Fruit fly (Drosophila melanogaster) whole organism, embryonic: ENCODE measurements around the gene Gld2.

Source experiments
- Abd-B ChIP-seq: fragments of 200-800 bp; sonication (Bioruptor generic); optimal IDR thresholded peaks from 2 replicates; lab custom pipeline; 2018; ENCODE audit warnings: missing biosample characterization, mild to moderate bottlenecking, missing genetic modification characterization, moderate library complexity
- CG10431 ChIP-seq: fragments of 200-800 bp; sonication (Bioruptor generic); optimal IDR thresholded peaks from 3 replicates; lab custom pipeline; 2018; ENCODE audit warnings: missing biosample characterization, mild to moderate bottlenecking, missing genetic modification characterization
- CG11696 ChIP-seq: fragments of 200-800 bp; sonication (Bioruptor generic); IDR thresholded peaks from 2 replicates; pipeline ENCODE4 v1.3.6; 2022; ENCODE audit warnings: missing biosample characterization, missing genetic modification characterization
- CG15269 ChIP-seq: fragments of 200-800 bp; sonication (Bioruptor generic); optimal IDR thresholded peaks from 2 replicates; lab custom pipeline; 2018; ENCODE audit warnings: missing biosample characterization, mild to moderate bottlenecking, missing genetic modification characterization, moderate library complexity
- CG15514 ChIP-seq: fragments of 200-800 bp; sonication (Bioruptor generic); optimal IDR thresholded peaks from 3 replicates; lab custom pipeline; 2017; ENCODE audit warnings: missing biosample characterization, missing genetic modification characterization, mild to moderate bottlenecking, moderate library complexity, missing genetic modification reagents
- CG16779 ChIP-seq: fragments of 200-800 bp; sonication (Bioruptor generic); IDR thresholded peaks from 2 replicates; pipeline ENCODE4 v1.3.6; 2022; ENCODE audit warnings: missing biosample characterization, missing genetic modification characterization
- CG17385 ChIP-seq: fragments of 200-800 bp; sonication (Bioruptor generic); optimal IDR thresholded peaks from 3 replicates; lab custom pipeline; 2018; ENCODE audit warnings: missing biosample characterization, mild to moderate bottlenecking, missing genetic modification characterization
- CG18599 ChIP-seq: fragments of 200-800 bp; sonication (Bioruptor generic); optimal IDR thresholded peaks from 3 replicates; lab custom pipeline; 2017; ENCODE audit warnings: missing biosample characterization, missing genetic modification characterization, mild to moderate bottlenecking, moderate library complexity, missing genetic modification reagents
- CG2712 ChIP-seq: fragments of 200-800 bp; optimal IDR thresholded peaks from 3 replicates; lab custom pipeline; 2019; ENCODE audit warnings: missing biosample characterization, mild to moderate bottlenecking, missing genetic modification characterization, moderate library complexity
- CG30403 ChIP-seq: fragments of 200-800 bp; sonication (Bioruptor generic); optimal IDR thresholded peaks from 3 replicates; lab custom pipeline; 2016; ENCODE audit warnings: missing biosample characterization, missing genetic modification characterization
- CG4282 ChIP-seq: fragments of 200-800 bp; sonication (Bioruptor generic); optimal IDR thresholded peaks from 2 replicates; lab custom pipeline; 2016; ENCODE audit warnings: missing biosample characterization, missing genetic modification characterization
- CG4730 ChIP-seq: fragments of 200-800 bp; sonication (Bioruptor generic); IDR thresholded peaks from 2 replicates; pipeline ENCODE4 v1.3.6; 2022; ENCODE audit warnings: missing biosample characterization, missing genetic modification characterization
- CG6791 ChIP-seq: fragments of 200-800 bp; sonication (Bioruptor generic); IDR thresholded peaks from 3 replicates; pipeline ENCODE4 v1.3.6; 2022; ENCODE audit warnings: missing biosample characterization, missing genetic modification characterization; ENCODE audit not compliant: partially characterized antibody
- CG6813 ChIP-seq: fragments of 200-800 bp; sonication (Bioruptor generic); optimal IDR thresholded peaks from 2 replicates; lab custom pipeline; 2017; ENCODE audit warnings: missing biosample characterization, missing genetic modification characterization, mild to moderate bottlenecking, moderate library complexity, missing genetic modification reagents
- CG9437 ChIP-seq: fragments of 200-800 bp; sonication (Bioruptor generic); optimal IDR thresholded peaks from 2 replicates; lab custom pipeline; 2018; ENCODE audit warnings: missing biosample characterization, mild to moderate bottlenecking, missing genetic modification characterization
- CG9817 ChIP-seq: fragments of 200-800 bp; sonication (Bioruptor generic); optimal IDR thresholded peaks from 2 replicates; lab custom pipeline; 2018; ENCODE audit warnings: missing biosample characterization, mild to moderate bottlenecking, missing genetic modification characterization, moderate library complexity
- CoRest ChIP-seq: fragments of 200-800 bp; sonication (Bioruptor generic); optimal IDR thresholded peaks from 3 replicates; lab custom pipeline; 2018; ENCODE audit warnings: missing biosample characterization, mild to moderate bottlenecking, missing genetic modification characterization, moderate library complexity
- D ChIP-seq, 2 experiments: fragments of 200-800 bp in 1 of 2; fragments of >200 bp in 1 of 2; sonication (Bioruptor generic) in 1 of 2; optimal IDR thresholded peaks; 2 replicates in 1 of 2; 3 replicates in 1 of 2; lab custom pipeline; 2017; ENCODE audit warnings: mild to moderate bottlenecking in 1 of 2, missing biosample characterization in 1 of 2, missing genetic modification characterization in 1 of 2, missing genetic modification reagents in 1 of 2
- Doc2 ChIP-seq: fragments of 200-800 bp; sonication (Bioruptor generic); IDR thresholded peaks from 2 replicates; pipeline ENCODE4 v1.3.6; 2022; ENCODE audit warnings: missing biosample characterization, missing genetic modification characterization
- Drgx ChIP-seq: fragments of 200-800 bp; sonication (Bioruptor generic); IDR thresholded peaks from 2 replicates; pipeline ENCODE4 v1.3.6; 2022; ENCODE audit warnings: missing biosample characterization, missing genetic modification characterization
- Ets97D ChIP-seq: fragments of 200-800 bp; sonication (Bioruptor generic); optimal IDR thresholded peaks from 3 replicates; lab custom pipeline; 2016; ENCODE audit warnings: missing biosample characterization, missing genetic modification characterization
- Gsc ChIP-seq: fragments of 200-800 bp; sonication (Bioruptor generic); IDR thresholded peaks from 2 replicates; pipeline ENCODE4 v1.3.6; 2022; ENCODE audit warnings: missing biosample characterization, missing genetic modification characterization
- Hr39 ChIP-seq: fragments of >200 bp; optimal IDR thresholded peaks from 2 replicates; lab custom pipeline; 2017
- Lhr ChIP-seq: fragments of 200-800 bp; sonication (Bioruptor generic); optimal IDR thresholded peaks from 3 replicates; lab custom pipeline; 2017; ENCODE audit warnings: mild to moderate bottlenecking, missing biosample characterization, missing genetic modification reagents, missing genetic modification characterization
- MTF-1 ChIP-seq: fragments of 200-800 bp; sonication (Bioruptor generic); optimal IDR thresholded peaks from 2 replicates; lab custom pipeline; 2018; ENCODE audit warnings: missing biosample characterization, mild to moderate bottlenecking, missing genetic modification characterization, borderline replicate concordance
- Nf-YC ChIP-seq: fragments of 200-800 bp; optimal IDR thresholded peaks from 3 replicates; lab custom pipeline; 2019; ENCODE audit warnings: missing biosample characterization, mild to moderate bottlenecking, missing genetic modification characterization, moderate library complexity
- Opbp ChIP-seq: fragments of 200-800 bp; sonication (Bioruptor generic); IDR thresholded peaks from 3 replicates; pipeline ENCODE4 v1.3.6; 2022; ENCODE audit warnings: missing biosample characterization, missing genetic modification characterization; ENCODE audit not compliant: partially characterized antibody
- Optix ChIP-seq: fragments of 200-800 bp; sonication (Bioruptor generic); IDR thresholded peaks from 3 replicates; pipeline ENCODE4 v1.3.6; 2022; ENCODE audit warnings: missing biosample characterization, missing genetic modification characterization
- Scr ChIP-seq: fragments of 200-800 bp; sonication (Bioruptor generic); IDR thresholded peaks from 2 replicates; pipeline ENCODE4 v1.3.6; 2022; ENCODE audit warnings: missing biosample characterization, missing genetic modification characterization; ENCODE audit not compliant: partially characterized antibody
- chif ChIP-seq, 2 experiments: fragments of 200-800 bp; sonication (Bioruptor generic); optimal IDR thresholded peaks; 3 replicates each; lab custom pipeline; 2016; ENCODE audit warnings: missing biosample characterization in 2 of 2, missing genetic modification characterization in 2 of 2
- croc ChIP-seq: fragments of 200-800 bp; sonication (Bioruptor generic); conservative IDR thresholded peaks from 3 replicates; pipeline ENCODE4 v1.3.6; 2022; ENCODE audit warnings: missing biosample characterization, missing genetic modification characterization
- exex ChIP-seq: fragments of 200-800 bp; sonication (Bioruptor generic); optimal IDR thresholded peaks from 4 replicates; lab custom pipeline; 2018; ENCODE audit warnings: missing biosample characterization, mild to moderate bottlenecking, missing genetic modification characterization, moderate library complexity
- ham ChIP-seq: fragments of 200-800 bp; sonication (Bioruptor generic); IDR thresholded peaks from 2 replicates; pipeline ENCODE4 v1.3.6; 2022; ENCODE audit warnings: missing biosample characterization, missing genetic modification characterization
- hbn ChIP-seq: fragments of 200-800 bp; sonication (Bioruptor generic); IDR thresholded peaks from 2 replicates; pipeline ENCODE4 v1.3.6; 2022; ENCODE audit warnings: missing biosample characterization, missing genetic modification characterization; ENCODE audit not compliant: partially characterized antibody
- hth ChIP-seq: fragments of >200 bp; optimal IDR thresholded peaks from 2 replicates; lab custom pipeline; 2017; ENCODE audit warnings: inconsistent platforms
- ken ChIP-seq: fragments of 200-800 bp; sonication (Bioruptor generic); IDR thresholded peaks from 3 replicates; pipeline ENCODE4 v1.3.6; 2022; ENCODE audit warnings: missing biosample characterization, missing genetic modification characterization
- knrl ChIP-seq: fragments of 200-800 bp; sonication (Bioruptor generic); IDR thresholded peaks from 3 replicates; pipeline ENCODE4 v1.3.6; 2022; ENCODE audit warnings: missing biosample characterization, missing genetic modification characterization; ENCODE audit not compliant: partially characterized antibody
- nau ChIP-seq: fragments of 200-800 bp; sonication (Bioruptor generic); optimal IDR thresholded peaks from 3 replicates; lab custom pipeline; 2017; ENCODE audit warnings: missing biosample characterization, mild to moderate bottlenecking, missing genetic modification characterization, missing genetic modification reagents
- nom ChIP-seq: fragments of 200-800 bp; sonication (Bioruptor generic); optimal IDR thresholded peaks from 2 replicates; lab custom pipeline; 2017; ENCODE audit warnings: missing biosample characterization, missing genetic modification characterization, mild to moderate bottlenecking, moderate library complexity, missing genetic modification reagents
- phol ChIP-seq: fragments of 200-800 bp; sonication (Bioruptor generic); optimal IDR thresholded peaks from 3 replicates; lab custom pipeline; 2018; ENCODE audit warnings: missing biosample characterization, mild to moderate bottlenecking, missing genetic modification characterization, moderate library complexity
- prd ChIP-seq, 3 experiments: fragments of >200 bp in 2 of 3; fragments of 200-800 bp in 1 of 3; sonication (Bioruptor generic) in 1 of 3; optimal IDR thresholded peaks in 2 of 3; IDR thresholded peaks in 1 of 3; 2 replicates in 2 of 3; 3 replicates in 1 of 3; pipeline versions ENCODE4 v1.3.6 to Lab custom; 2017 to 2022; ENCODE audit warnings: missing biosample characterization in 1 of 3, missing genetic modification characterization in 1 of 3
- ranshi ChIP-seq: fragments of 200-800 bp; sonication (Bioruptor generic); IDR thresholded peaks from 2 replicates; pipeline ENCODE4 v1.3.6; 2022; ENCODE audit warnings: missing biosample characterization, missing genetic modification characterization
- ro ChIP-seq: fragments of 200-800 bp; sonication (Bioruptor generic); IDR thresholded peaks from 2 replicates; pipeline ENCODE4 v1.3.6; 2022; ENCODE audit warnings: missing biosample characterization, missing genetic modification characterization
- scrt ChIP-seq: fragments of 200-800 bp; sonication (Bioruptor generic); optimal IDR thresholded peaks from 2 replicates; lab custom pipeline; 2018; ENCODE audit warnings: missing biosample characterization, mild to moderate bottlenecking, missing genetic modification characterization, moderate library complexity
- so ChIP-seq: fragments of 200-800 bp; sonication (Bioruptor generic); IDR thresholded peaks from 3 replicates; pipeline ENCODE4 v1.3.6; 2022; ENCODE audit warnings: missing biosample characterization, missing genetic modification characterization
- tio ChIP-seq: fragments of 200-800 bp; sonication (Bioruptor generic); optimal IDR thresholded peaks from 2 replicates; lab custom pipeline; 2017; ENCODE audit warnings: missing biosample characterization, missing genetic modification characterization, inconsistent platforms
- unpg ChIP-seq: fragments of 200-800 bp; sonication (Bioruptor generic); optimal IDR thresholded peaks from 3 replicates; lab custom pipeline; 2018; ENCODE audit warnings: missing biosample characterization, mild to moderate bottlenecking, missing genetic modification characterization, moderate library complexity
- yki ChIP-seq: fragments of >200 bp; optimal IDR thresholded peaks from 3 replicates; lab custom pipeline; 2018
- zfh1 ChIP-seq: fragments of 200-800 bp; sonication (Bioruptor generic); IDR thresholded peaks from 3 replicates; pipeline ENCODE4 v1.3.6; 2022; ENCODE audit warnings: missing biosample characterization, missing genetic modification characterization

Gene Gld2

DNA sequence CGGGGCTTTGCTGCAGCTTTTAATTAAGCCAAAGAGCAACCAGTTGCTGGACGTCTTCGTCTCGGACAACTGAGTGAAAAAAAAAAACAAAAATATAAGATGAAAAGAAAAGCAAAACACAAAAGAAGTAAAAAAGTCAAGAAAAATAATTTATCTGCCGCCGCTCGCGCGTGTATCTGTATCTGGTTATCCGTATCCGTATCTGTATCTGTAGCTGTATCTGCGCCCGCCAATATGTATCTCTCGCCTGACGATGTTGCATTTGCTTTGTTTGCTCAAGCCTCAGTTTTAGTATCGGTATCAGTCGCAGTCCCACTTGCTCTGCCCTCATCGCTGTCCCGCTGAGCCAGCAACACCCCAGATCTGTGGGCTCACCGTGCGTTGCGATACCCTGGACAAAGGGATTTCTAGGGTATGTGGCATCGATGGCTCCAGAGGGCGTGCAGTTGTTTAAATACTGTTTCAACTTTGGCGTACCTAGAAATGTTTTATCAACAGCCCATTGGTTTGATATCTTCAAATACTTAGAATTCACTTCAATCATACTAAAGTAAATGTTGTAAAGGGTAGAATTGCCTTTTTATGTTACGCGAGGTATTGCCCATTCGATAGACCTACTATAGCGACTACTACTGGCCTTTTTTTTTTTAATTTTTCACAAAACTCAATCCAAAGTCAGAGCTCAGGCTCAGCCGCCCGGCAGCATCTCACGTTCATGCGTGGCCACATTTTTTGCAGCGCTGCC, 16.0 kb upstream of the Gld2 start (continued):
- no peak for TF ChIP-seq prd (optimal IDR thresholded peaks at IDR 0.05; lab: Kevin White, UChicago)
- peak; percentile 62; the same call in 2 of the 3 replicates for TF ChIP-seq prd (GFP tag; IDR thresholded peaks at IDR 0.05; lab: Robert Waterston, UW)
- no peak for TF ChIP-seq knrl (GFP tag; lab: Robert Waterston, UW)
- TF ChIP-seq exex = no peak
- TF ChIP-seq MTF-1 (GFP tag; lab: Kevin White, UChicago) = no peak
- TF ChIP-seq Opbp (GFP tag; lab: Robert Waterston, UW) = no peak
- no peak for TF ChIP-seq hth (lab: Kevin White, UChicago)
- no peak for TF ChIP-seq CG4282 (GFP tag; lab: Kevin White, UChicago)
- no peak for TF ChIP-seq ro (GFP tag; lab: Robert Waterston, UW)
- TF ChIP-seq Gsc = no peak
- TF ChIP-seq CG15269 (tag; lab: Kevin White, UChicago) = no peak
- TF ChIP-seq D (optimal IDR thresholded peaks at IDR 0.05; lab: Kevin White, UChicago) = no peak
- no peak for TF ChIP-seq D (GFP tag; optimal IDR thresholded peaks at IDR 0.05; lab: Kevin White, UChicago)
- TF ChIP-seq nom = peak; percentile 2
- TF ChIP-seq CG4730 (GFP tag; lab: Robert Waterston, UW) = no peak
- TF ChIP-seq CG9437 (GFP tag; lab: Kevin White, UChicago) = no peak
- TF ChIP-seq Hr39 (lab: Kevin White, UChicago) = no peak
- TF ChIP-seq CG6813 (GFP tag; lab: Kevin White, UChicago) = no peak
- no peak for TF ChIP-seq ham (GFP tag; lab: Robert Waterston, UW)
- peak; percentile 19 for TF ChIP-seq CG2712 (tag; lab: Kevin White, UChicago)
- no peak for TF ChIP-seq nau
- no peak for TF ChIP-seq zfh1 (GFP tag; lab: Robert Waterston, UW)
- no peak for TF ChIP-seq Lhr (GFP tag; lab: Kevin White, UChicago)
- no peak for TF ChIP-seq CG15514 (GFP tag; lab: Kevin White, UChicago)
- no peak; the same call in 1 of the 2 replicates for TF ChIP-seq Drgx
- TF ChIP-seq yki (lab: Kevin White, UChicago) = no peak
- TF ChIP-seq Scr (GFP tag; lab: Robert Waterston, UW) = no peak
- no peak for TF ChIP-seq CG10431 (GFP tag; lab: Kevin White, UChicago)
- no peak for TF ChIP-seq CG17385 (GFP tag; lab: Kevin White, UChicago)
- TF ChIP-seq CG9817 (tag; lab: Kevin White, UChicago) = no peak
- no peak for TF ChIP-seq scrt (GFP tag; lab: Kevin White, UChicago)
- TF ChIP-seq Abd-B (GFP tag; lab: Kevin White, UChicago) = no peak
- TF ChIP-seq Ets97D (GFP tag; lab: Kevin White, UChicago) = no peak
- TF ChIP-seq CoRest (tag; lab: Kevin White, UChicago) = no peak
- TF ChIP-seq Nf-YC (tag; lab: Kevin White, UChicago) = no peak
- no peak for TF ChIP-seq CG16779 (GFP tag; lab: Robert Waterston, UW)
- TF ChIP-seq so = no peak; the same call in 2 of the 3 replicates
- TF ChIP-seq Optix (GFP tag; lab: Robert Waterston, UW) = no peak
- TF ChIP-seq Doc2 = no peak
- no peak for TF ChIP-seq ranshi (GFP tag; lab: Robert Waterston, UW)
- TF ChIP-seq CG18599 = no peak
- no peak for TF ChIP-seq tio (GFP tag; lab: Kevin White, UChicago)
- TF ChIP-seq phol (tag; lab: Kevin White, UChicago) = peak; percentile 23
- TF ChIP-seq CG6791 = no peak
- no peak for TF ChIP-seq chif (GFP tag; optimal IDR thresholded peaks at IDR 0.05; lab: Kevin White, UChicago)
- TF ChIP-seq croc (GFP tag; lab: Robert Waterston, UW) = no peak
- TF ChIP-seq CG30403 (GFP tag; lab: Kevin White, UChicago) = no peak
- no peak for TF ChIP-seq ken
- no peak for TF ChIP-seq CG11696 (GFP tag; lab: Robert Waterston, UW)
- peak; percentile 27 for TF ChIP-seq unpg (GFP tag; lab: Kevin White, UChicago)
- no peak for TF ChIP-seq hbn (GFP tag; lab: Robert Waterston, UW)
